Fruit fly (Drosophila melanogaster) whole organism, embryonic: ENCODE results near the gene haf.

ENCODE experiments used
- CG10147 ChIP-seq: fragments of 200-800 bp; sonication (Bioruptor generic); optimal IDR thresholded peaks from 2 replicates; lab custom pipeline; 2019; ENCODE audit warnings: missing biosample characterization, mild to moderate bottlenecking, missing genetic modification characterization, moderate library complexity
- CG10274 ChIP-seq: fragments of 200-800 bp; sonication (Bioruptor generic); optimal IDR thresholded peaks from 3 replicates; lab custom pipeline; 2017; ENCODE audit warnings: missing biosample characterization, mild to moderate bottlenecking, missing genetic modification characterization
- CG10366 ChIP-seq: fragments of 200-800 bp; sonication (Bioruptor generic); IDR thresholded peaks from 2 replicates; pipeline ENCODE4 v1.3.6; 2022; ENCODE audit warnings: missing biosample characterization, missing genetic modification characterization
- CG14965 ChIP-seq: fragments of 200-800 bp; sonication (Bioruptor generic); optimal IDR thresholded peaks from 2 replicates; lab custom pipeline; 2016; ENCODE audit warnings: missing biosample characterization, missing genetic modification characterization, borderline replicate concordance
- CG1647 ChIP-seq: fragments of 200-800 bp; sonication (Bioruptor generic); optimal IDR thresholded peaks from 3 replicates; lab custom pipeline; 2016; ENCODE audit warnings: missing biosample characterization, missing genetic modification characterization
- CG16863 ChIP-seq: fragments of 200-800 bp; sonication (Bioruptor generic); optimal IDR thresholded peaks from 3 replicates; lab custom pipeline; 2016; ENCODE audit warnings: missing biosample characterization, missing genetic modification characterization
- CG17802 ChIP-seq: fragments of 200-800 bp; sonication (Bioruptor generic); optimal IDR thresholded peaks from 2 replicates; lab custom pipeline; 2018; ENCODE audit warnings: missing biosample characterization, mild to moderate bottlenecking, missing genetic modification characterization, moderate library complexity
- CG18262 ChIP-seq: fragments of 200-800 bp; optimal IDR thresholded peaks from 3 replicates; lab custom pipeline; 2019; ENCODE audit warnings: missing biosample characterization, mild to moderate bottlenecking, missing genetic modification characterization, moderate library complexity
- CG1832 ChIP-seq: fragments of 200-800 bp; sonication (Bioruptor generic); optimal IDR thresholded peaks from 2 replicates; lab custom pipeline; 2017; ENCODE audit warnings: missing biosample characterization, mild to moderate bottlenecking, missing genetic modification characterization, inconsistent platforms
- CG2712 ChIP-seq: fragments of 200-800 bp; optimal IDR thresholded peaks from 3 replicates; lab custom pipeline; 2019; ENCODE audit warnings: missing biosample characterization, mild to moderate bottlenecking, missing genetic modification characterization, moderate library complexity
- CG31365 ChIP-seq: fragments of 200-800 bp; sonication (Bioruptor generic); optimal IDR thresholded peaks from 2 replicates; lab custom pipeline; 2018; ENCODE audit warnings: missing biosample characterization, mild to moderate bottlenecking, missing genetic modification characterization
- CG3995 ChIP-seq: fragments of 200-800 bp; sonication (Bioruptor generic); optimal IDR thresholded peaks from 3 replicates; lab custom pipeline; 2016; ENCODE audit warnings: missing biosample characterization, missing genetic modification characterization
- CG4820 ChIP-seq: fragments of 200-800 bp; sonication (Bioruptor generic); optimal IDR thresholded peaks from 3 replicates; lab custom pipeline; 2016; ENCODE audit warnings: missing biosample characterization, missing genetic modification characterization
- CG5245 ChIP-seq: fragments of 200-800 bp; sonication (Bioruptor generic); optimal IDR thresholded peaks from 3 replicates; lab custom pipeline; 2016; ENCODE audit warnings: missing biosample characterization, missing genetic modification characterization
- CG6791 ChIP-seq: fragments of 200-800 bp; sonication (Bioruptor generic); IDR thresholded peaks from 3 replicates; pipeline ENCODE4 v1.3.6; 2022; ENCODE audit warnings: missing biosample characterization, missing genetic modification characterization; ENCODE audit not compliant: partially characterized antibody
- CG7357 ChIP-seq: fragments of 200-800 bp; sonication (Bioruptor generic); IDR thresholded peaks from 3 replicates; pipeline ENCODE4 v1.3.6; 2022; ENCODE audit warnings: missing biosample characterization, missing genetic modification characterization
- CG9932 ChIP-seq: fragments of 200-800 bp; sonication (Bioruptor generic); IDR thresholded peaks from 2 replicates; pipeline ENCODE4 v1.3.6; 2022; ENCODE audit warnings: missing biosample characterization, missing genetic modification characterization
- Chrac-16 ChIP-seq: fragments of 200-800 bp; sonication (Bioruptor generic); optimal IDR thresholded peaks from 3 replicates; lab custom pipeline; 2016; ENCODE audit warnings: missing biosample characterization, missing genetic modification characterization
- D19A ChIP-seq: fragments of 200-800 bp; optimal IDR thresholded peaks from 3 replicates; lab custom pipeline; 2019; ENCODE audit warnings: missing biosample characterization, mild to moderate bottlenecking, missing genetic modification characterization, moderate library complexity
- Hr51 ChIP-seq, 2 experiments: fragments of 200-800 bp; sonication (Bioruptor generic); optimal IDR thresholded peaks; 2 replicates in 1 of 2; 3 replicates in 1 of 2; lab custom pipeline; 2016 to 2018; ENCODE audit warnings: missing biosample characterization in 2 of 2, missing genetic modification characterization in 2 of 2, mild to moderate bottlenecking in 1 of 2, moderate library complexity in 1 of 2
- Mes4 ChIP-seq: fragments of 200-800 bp; sonication (Bioruptor generic); optimal IDR thresholded peaks from 2 replicates; lab custom pipeline; 2016; ENCODE audit warnings: missing biosample characterization, missing genetic modification characterization
- NFAT ChIP-seq: fragments of 200-800 bp; sonication (Bioruptor generic); IDR thresholded peaks from 2 replicates; pipeline ENCODE4 v1.3.6; 2022; ENCODE audit warnings: missing biosample characterization, missing genetic modification characterization
- Ptx1 ChIP-seq: fragments of 200-800 bp; sonication (Bioruptor generic); IDR thresholded peaks from 2 replicates; pipeline ENCODE4 v1.3.6; 2022; ENCODE audit warnings: missing biosample characterization, missing genetic modification characterization
- Rx ChIP-seq: fragments of 200-800 bp; sonication (Bioruptor generic); IDR thresholded peaks from 2 replicates; pipeline ENCODE4 v1.3.6; 2022; ENCODE audit warnings: missing biosample characterization, missing genetic modification characterization
- Sox102F ChIP-seq: fragments of 200-800 bp; sonication (Bioruptor generic); optimal IDR thresholded peaks from 2 replicates; lab custom pipeline; 2018; ENCODE audit warnings: missing biosample characterization, mild to moderate bottlenecking, missing genetic modification characterization, moderate library complexity
- TFAM ChIP-seq: fragments of 200-800 bp; sonication (Bioruptor generic); optimal IDR thresholded peaks from 2 replicates; lab custom pipeline; 2017; ENCODE audit warnings: missing biosample characterization, missing genetic modification characterization, inconsistent platforms
- bab2 ChIP-seq: fragments of 200-800 bp; sonication (Bioruptor generic); optimal IDR thresholded peaks from 2 replicates; lab custom pipeline; 2016; ENCODE audit warnings: missing biosample characterization, missing genetic modification characterization
- br ChIP-seq: fragments of >200 bp; optimal IDR thresholded peaks from 2 replicates; lab custom pipeline; 2017
- chinmo ChIP-seq: fragments of 200-800 bp; sonication (Bioruptor generic); IDR thresholded peaks from 4 replicates; pipeline ENCODE4 v1.3.6; 2022; ENCODE audit warnings: missing biosample characterization, missing genetic modification characterization; ENCODE audit not compliant: partially characterized antibody
- danr ChIP-seq: fragments of 200-800 bp; sonication (Bioruptor generic); IDR thresholded peaks from 2 replicates; pipeline ENCODE4 v1.3.6; 2022; ENCODE audit warnings: missing biosample characterization, missing genetic modification characterization
- dpn ChIP-seq, 2 experiments: fragments of 200-800 bp; sonication (Bioruptor generic); optimal IDR thresholded peaks; 3 replicates each; lab custom pipeline; 2016; ENCODE audit warnings: missing biosample characterization in 2 of 2, missing genetic modification characterization in 2 of 2
- eyg ChIP-seq: fragments of 200-800 bp; sonication (Bioruptor generic); optimal IDR thresholded peaks from 3 replicates; lab custom pipeline; 2016; ENCODE audit warnings: missing biosample characterization, missing genetic modification characterization
- ftz-f1 ChIP-seq: fragments of 200-800 bp; sonication (Bioruptor generic); optimal IDR thresholded peaks from 2 replicates; lab custom pipeline; 2016; ENCODE audit warnings: missing biosample characterization, missing genetic modification characterization
- fu2 ChIP-seq: fragments of 200-800 bp; sonication (Bioruptor generic); optimal IDR thresholded peaks from 2 replicates; lab custom pipeline; 2016; ENCODE audit warnings: missing biosample characterization, missing genetic modification characterization
- gfzf ChIP-seq: fragments of 200-800 bp; sonication (Bioruptor generic); optimal IDR thresholded peaks from 2 replicates; lab custom pipeline; 2016; ENCODE audit warnings: missing biosample characterization, mild to moderate bottlenecking, missing genetic modification characterization, moderate library complexity
- inv ChIP-seq: fragments of 200-800 bp; sonication (Bioruptor generic); IDR thresholded peaks from 2 replicates; pipeline ENCODE4 v1.3.6; 2022; ENCODE audit warnings: missing biosample characterization, missing genetic modification characterization; ENCODE audit not compliant: partially characterized antibody
- jigr1 ChIP-seq: fragments of 200-800 bp; sonication (Bioruptor generic); IDR thresholded peaks from 3 replicates; pipeline ENCODE4 v1.3.6; 2022; ENCODE audit warnings: missing biosample characterization, missing genetic modification characterization
- jing ChIP-seq: fragments of 200-800 bp; sonication (Bioruptor generic); optimal IDR thresholded peaks from 2 replicates; lab custom pipeline; 2018; ENCODE audit warnings: missing biosample characterization, mild to moderate bottlenecking, missing genetic modification characterization
- kay ChIP-seq: fragments of 200-800 bp; sonication (Bioruptor generic); optimal IDR thresholded peaks from 2 replicates; lab custom pipeline; 2016; ENCODE audit warnings: missing biosample characterization, missing genetic modification characterization
- ken ChIP-seq: fragments of 200-800 bp; sonication (Bioruptor generic); IDR thresholded peaks from 3 replicates; pipeline ENCODE4 v1.3.6; 2022; ENCODE audit warnings: missing biosample characterization, missing genetic modification characterization
- odd ChIP-seq: fragments of 200-800 bp; sonication (Bioruptor generic); optimal IDR thresholded peaks from 2 replicates; lab custom pipeline; 2017; ENCODE audit warnings: missing biosample characterization, mild to moderate bottlenecking, missing genetic modification characterization
- onecut ChIP-seq: fragments of 200-800 bp; sonication (Bioruptor generic); IDR thresholded peaks from 2 replicates; pipeline ENCODE4 v1.3.6; 2022; ENCODE audit warnings: missing biosample characterization, missing genetic modification characterization
- prd ChIP-seq, 3 experiments: fragments of >200 bp in 2 of 3; fragments of 200-800 bp in 1 of 3; sonication (Bioruptor generic) in 1 of 3; optimal IDR thresholded peaks in 2 of 3; IDR thresholded peaks in 1 of 3; 2 replicates in 2 of 3; 3 replicates in 1 of 3; pipeline versions ENCODE4 v1.3.6 to Lab custom; 2017 to 2022; ENCODE audit warnings: missing biosample characterization in 1 of 3, missing genetic modification characterization in 1 of 3
- sna ChIP-seq: fragments of 200-800 bp; sonication (Bioruptor generic); IDR thresholded peaks from 2 replicates; pipeline ENCODE4 v1.3.6; 2022; ENCODE audit warnings: missing biosample characterization, missing genetic modification characterization; ENCODE audit not compliant: partially characterized antibody
- stc ChIP-seq: fragments of 200-800 bp; sonication (Bioruptor generic); IDR thresholded peaks from 2 replicates; pipeline ENCODE4 v1.3.6; 2022; ENCODE audit warnings: missing biosample characterization, missing genetic modification characterization
- tup ChIP-seq: fragments of 200-800 bp; sonication (Bioruptor generic); optimal IDR thresholded peaks from 2 replicates; lab custom pipeline; 2016; ENCODE audit warnings: missing biosample characterization, mild to moderate bottlenecking, missing genetic modification characterization, moderate library complexity
- wor ChIP-seq: fragments of 200-800 bp; sonication (Bioruptor generic); IDR thresholded peaks from 2 replicates; pipeline ENCODE4 v1.3.6; 2022; ENCODE audit warnings: missing biosample characterization, missing genetic modification characterization
- zf30C ChIP-seq: fragments of 200-800 bp; sonication (Bioruptor generic); optimal IDR thresholded peaks from 3 replicates; lab custom pipeline; 2018; ENCODE audit warnings: missing biosample characterization, mild to moderate bottlenecking, missing genetic modification characterization
- zfh2 ChIP-seq: fragments of 200-800 bp; sonication (Bioruptor generic); optimal IDR thresholded peaks from 2 replicates; lab custom pipeline; 2016; ENCODE audit warnings: missing biosample characterization, missing genetic modification characterization

haf gene

DNA sequence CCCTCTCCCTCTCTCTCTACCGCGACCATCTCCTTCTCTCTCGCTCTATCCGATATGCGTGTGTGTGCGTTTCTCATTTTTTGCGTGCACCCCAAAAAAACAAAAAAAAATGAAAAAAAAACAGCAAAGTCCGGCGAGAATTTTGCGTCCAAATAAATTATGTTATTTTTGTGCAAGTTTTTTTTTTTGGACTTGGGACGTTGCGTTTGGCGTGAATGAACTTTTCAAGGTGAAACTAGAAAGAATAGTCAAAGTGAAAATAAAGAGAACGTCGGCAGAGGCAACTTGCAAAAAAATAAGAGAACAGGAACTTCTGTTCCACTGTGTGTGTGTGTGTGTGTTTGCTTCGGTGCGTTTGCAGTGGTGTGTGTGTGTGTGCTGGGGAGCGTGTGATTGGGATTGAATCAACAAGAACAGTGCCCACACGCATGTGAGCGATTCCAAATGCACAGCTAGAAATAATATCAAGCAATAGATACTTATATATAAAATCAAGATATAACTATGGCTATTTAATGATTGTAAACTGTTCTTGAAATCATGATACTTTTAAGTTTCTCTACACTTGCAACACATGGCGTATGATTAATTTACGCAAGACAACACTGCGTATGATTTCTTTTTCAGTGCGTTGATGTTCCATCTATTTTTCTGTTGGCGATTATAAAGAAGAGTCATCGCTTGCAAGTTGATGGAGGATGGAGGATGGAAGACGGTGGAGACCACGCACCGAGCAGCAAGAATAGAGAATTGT, 74.5 kb downstream of the haf start (continued):
- TF ChIP-seq CG4820 (GFP tag; lab: Kevin White, UChicago) (peak; percentile 16), inv (GFP tag; lab: Robert Waterston, UW) (no peak), CG17802 (tag; lab: Kevin White, UChicago) (no peak), CG16863 (GFP tag; lab: Kevin White, UChicago) (no peak), CG6791 (GFP tag; lab: Robert Waterston, UW) (no peak), jigr1 (GFP tag; lab: Robert Waterston, UW) (no peak), eyg (no peak), br (lab: Kevin White, UChicago) (no peak), NFAT (GFP tag; lab: Robert Waterston, UW) (peak; percentile 41; the same call in 1 of the 2 replicates), Hr51 (GFP tag; optimal IDR thresholded peaks at IDR 0.05; lab: Kevin White, UChicago) (peak in 1 of 2 experiments; percentile 69), Chrac-16 (GFP tag; lab: Kevin White, UChicago) (peak; percentile 47), CG3995 (GFP tag; lab: Kevin White, UChicago) (peak; percentile 1), D19A (tag; lab: Kevin White, UChicago) (no peak), CG14965 (GFP tag; lab: Kevin White, UChicago) (no peak), chinmo (GFP tag; lab: Robert Waterston, UW) (peak; percentile 97), Mes4 (GFP tag; lab: Kevin White, UChicago) (no peak), tup (GFP tag; lab: Kevin White, UChicago) (no peak), gfzf (no peak), zfh2 (GFP tag; lab: Kevin White, UChicago) (peak; percentile 63), odd (GFP tag; lab: Kevin White, UChicago) (peak; percentile 33), sna (GFP tag; lab: Robert Waterston, UW) (no peak), bab2 (GFP tag; lab: Kevin White, UChicago) (peak; percentile 20), CG5245 (no peak), CG1647 (GFP tag; lab: Kevin White, UChicago) (peak; percentile 43), stc (GFP tag; lab: Robert Waterston, UW) (no peak), ftz-f1 (peak; percentile 51), CG10274 (peak; percentile 37), CG2712 (tag; lab: Kevin White, UChicago) (peak; percentile 51), danr (GFP tag; lab: Robert Waterston, UW) (no peak), Sox102F (peak; percentile 76), ken (no peak), jing (GFP tag; lab: Kevin White, UChicago) (peak; percentile 37), zf30C (GFP tag; lab: Kevin White, UChicago) (no peak), fu2 (GFP tag; lab: Kevin White, UChicago) (no peak), CG31365 (tag; lab: Kevin White, UChicago) (no peak), CG1832 (no peak), CG10366 (GFP tag; lab: Robert Waterston, UW) (peak; percentile 64; the same call in 1 of the 2 replicates), onecut (GFP tag; lab: Robert Waterston, UW) (0 out of 2 replicates have a peak, but pooled peaks have one; percentile 7), CG18262 (tag; lab: Kevin White, UChicago) (peak; percentile 12), dpn (GFP tag; optimal IDR thresholded peaks at IDR 0.05; lab: Kevin White, UChicago) (peak; percentile 24 to 50), kay (GFP tag; lab: Kevin White, UChicago) (peak; percentile 41), wor (GFP tag; lab: Robert Waterston, UW) (peak; percentile 36; the same call in 1 of the 2 replicates), TFAM (GFP tag; lab: Kevin White, UChicago) (no peak), CG7357 (GFP tag; lab: Robert Waterston, UW) (0 out of 3 replicates have a peak, but pooled peaks have one; percentile 50), Ptx1 (peak; percentile 66), CG10147 (GFP tag; lab: Kevin White, UChicago) (peak; percentile 36), prd (optimal IDR thresholded peaks at IDR 0.05; lab: Kevin White, UChicago) (no peak), prd (GFP tag; IDR thresholded peaks at IDR 0.05; lab: Robert Waterston, UW) (peak; percentile 48; the same call in 2 of the 3 replicates), CG9932 (GFP tag; lab: Robert Waterston, UW) (peak; percentile 79), Rx (peak; percentile 60)
